Fruit fly (Drosophila melanogaster): ENCODE data around the gene pho.

The pho gene

dm6 chr4:1147966-1148541, 33.4 kb downstream of the pho start (continued):
- TF ChIP-seq emc (GFP tag; optimal IDR thresholded peaks at IDR 0.05), result no peak
- TF ChIP-seq dimm (GFP tag; IDR thresholded peaks at IDR 0.05), result no peak
- TF ChIP-seq CG3065 (GFP tag; optimal IDR thresholded peaks at IDR 0.05), result no peak
- TF ChIP-seq CG17802 (tag; optimal IDR thresholded peaks at IDR 0.05), result peak; percentile 97
- TF ChIP-seq sc (optimal IDR thresholded peaks at IDR 0.05), result no peak
- TF ChIP-seq sc (GFP tag; optimal IDR thresholded peaks at IDR 0.05), result no peak
- no peak for TF ChIP-seq CG11504 (tag; optimal IDR thresholded peaks at IDR 0.05)
- no peak for TF ChIP-seq Deaf1 (tag; optimal IDR thresholded peaks at IDR 0.05)
- TF ChIP-seq Sox102F (GFP tag; optimal IDR thresholded peaks at IDR 0.05), result no peak
- no peak for TF ChIP-seq CG9609 (GFP tag; optimal IDR thresholded peaks at IDR 0.05)
- no peak for TF ChIP-seq Hr78 (GFP tag; optimal IDR thresholded peaks at IDR 0.05)
- TF ChIP-seq CG32532 (GFP tag; IDR thresholded peaks at IDR 0.05), result no peak
- no peak for TF ChIP-seq E2f1 (GFP tag; IDR thresholded peaks at IDR 0.05)
- no peak for TF ChIP-seq stwl (tag; optimal IDR thresholded peaks at IDR 0.05)
- TF ChIP-seq CG17359 (tag; optimal IDR thresholded peaks at IDR 0.05), result no peak
- no peak for TF ChIP-seq Bteb2 (GFP tag; optimal IDR thresholded peaks at IDR 0.05)
- TF ChIP-seq wdn (GFP tag; IDR thresholded peaks at IDR 0.05), result no peak
- no peak for TF ChIP-seq CG16815 (GFP tag; optimal IDR thresholded peaks at IDR 0.05)
- TF ChIP-seq pzg (GFP tag; optimal IDR thresholded peaks at IDR 0.05), result no peak
- no peak for TF ChIP-seq CG7839 (tag; optimal IDR thresholded peaks at IDR 0.05)
- no peak for TF ChIP-seq Antp (GFP tag; optimal IDR thresholded peaks at IDR 0.05)
- no peak for TF ChIP-seq nerfin-2 (GFP tag; IDR thresholded peaks at IDR 0.05; ENCODE audit: partially characterized antibody)
- peak; percentile 18 for TF ChIP-seq BEAF-32 (GFP tag; optimal IDR thresholded peaks at IDR 0.05)
- peak; percentile 62 for TF ChIP-seq ssp (GFP tag; IDR thresholded peaks at IDR 0.05)
- no peak for TF ChIP-seq CG13894 (tag; optimal IDR thresholded peaks at IDR 0.05)
- TF ChIP-seq CG9797 (GFP tag; optimal IDR thresholded peaks at IDR 0.05), result no peak
- no peak for TF ChIP-seq pb (GFP tag; optimal IDR thresholded peaks at IDR 0.05)
- peak; percentile 93 for TF ChIP-seq CG30020 (tag; optimal IDR thresholded peaks at IDR 0.05)
- TF ChIP-seq CG4360 (GFP tag; IDR thresholded peaks at IDR 0.05), result no peak
- no peak for TF ChIP-seq dmrt99B (tag; optimal IDR thresholded peaks at IDR 0.05)
- peak; percentile 5 for TF ChIP-seq CG2116 (GFP tag; optimal IDR thresholded peaks at IDR 0.05)
- no peak for TF ChIP-seq ab (GFP tag; optimal IDR thresholded peaks at IDR 0.05)
- TF ChIP-seq ci (GFP tag; IDR thresholded peaks at IDR 0.05), result no peak
- TF ChIP-seq btn (GFP tag; optimal IDR thresholded peaks at IDR 0.05), result no peak
- TF ChIP-seq Dip3 (GFP tag; optimal IDR thresholded peaks at IDR 0.05), result no peak
- no peak for TF ChIP-seq CG2129 (GFP tag; IDR thresholded peaks at IDR 0.05; ENCODE audit: partially characterized antibody)
- TF ChIP-seq fru (optimal IDR thresholded peaks at IDR 0.05), result no peak
- no peak for TF ChIP-seq CG8478 (optimal IDR thresholded peaks at IDR 0.05)
- TF ChIP-seq CG11696 (GFP tag; IDR thresholded peaks at IDR 0.05), result no peak
- TF ChIP-seq bigmax (GFP tag; optimal IDR thresholded peaks at IDR 0.05), result no peak
- no peak for TF ChIP-seq Scr (GFP tag; IDR thresholded peaks at IDR 0.05; ENCODE audit: partially characterized antibody)
- no peak for TF ChIP-seq Ets65A (GFP tag)
- TF ChIP-seq jigr1 (GFP tag; IDR thresholded peaks at IDR 0.05), result no peak
- no peak for TF ChIP-seq her (GFP tag; optimal IDR thresholded peaks at IDR 0.05)
- peak; percentile 73 for TF ChIP-seq CG1024 (GFP tag; IDR thresholded peaks at IDR 0.05)
- no peak for TF ChIP-seq Ada2b (GFP tag; IDR thresholded peaks at IDR 0.05)
- TF ChIP-seq ftz-f1 (GFP tag; optimal IDR thresholded peaks at IDR 0.05), result no peak
- no peak for TF ChIP-seq fd102C (GFP tag; optimal IDR thresholded peaks at IDR 0.05)
- no peak for TF ChIP-seq CG11093 (GFP tag; IDR thresholded peaks at IDR 0.05)
- TF ChIP-seq CkIIα-i1 (GFP tag; IDR thresholded peaks at IDR 0.05), result no peak
- TF ChIP-seq CG10979 (tag; optimal IDR thresholded peaks at IDR 0.05), result no peak
- peak; percentile 17; the same call in 1 of the 3 replicates for TF ChIP-seq CG7357 (GFP tag; IDR thresholded peaks at IDR 0.05)

Data from whole organism, embryonic.